Fruit fly (Drosophila melanogaster) whole organism: ENCODE measurements around the gene prage.

Source experiments
- CG8478 ChIP-seq: fragments of >200 bp; optimal IDR thresholded peaks from 2 replicates; lab custom pipeline; 2018; ENCODE audit warnings: inconsistent platforms
- Dll ChIP-seq: fragments of >200 bp; optimal IDR thresholded peaks from 2 replicates; lab custom pipeline; 2017
- pan ChIP-seq: fragments of >200 bp; optimal IDR thresholded peaks from 2 replicates; lab custom pipeline; 2017
- psq ChIP-seq: fragments of >200 bp; optimal IDR thresholded peaks from 2 replicates; lab custom pipeline; 2017
- usp ChIP-seq: fragments of >200 bp; optimal IDR thresholded peaks from 2 replicates; lab custom pipeline; 2017; ENCODE audit warnings: missing biosample characterization, missing genetic modification characterization, mixed read lengths

- no peak for TF ChIP-seq pan
- TF ChIP-seq usp (GFP tag; lab: Kevin White, UChicago): no peak
- TF ChIP-seq psq (lab: Kevin White, UChicago): no peak
- TF ChIP-seq Dll (lab: Kevin White, UChicago): no peak
- no peak for TF ChIP-seq CG8478 (lab: Kevin White, UChicago)
Observed at dm6 chrX:1822281-1822680, 48.8 kb downstream of the prage start, which contains the start of gene CG14811.
